Worm (Caenorhabditis elegans): ENCODE results near the gene T18D3.1.

The T18D3.1 gene

ce11 chrX:12415832-12416231 is 38.7 kb upstream of the T18D3.1 start:
- TF ChIP-seq eyg-1 (tag; optimal IDR thresholded peaks at IDR 0.05): no peak
- no peak for TF ChIP-seq ceh-14 (tag; optimal IDR thresholded peaks at IDR 0.05)
- no peak for TF ChIP-seq tbx-2 (tag; optimal IDR thresholded peaks at IDR 0.05)
- no peak for TF ChIP-seq pat-9 (tag; optimal IDR thresholded peaks at IDR 0.05)
- no peak for TF ChIP-seq pros-1 (tag; optimal IDR thresholded peaks at IDR 0.05)
- no peak for TF ChIP-seq sox-4 (tag; optimal IDR thresholded peaks at IDR 0.05)
- no peak for TF ChIP-seq lim-6 (tag; optimal IDR thresholded peaks at IDR 0.05)
- TF ChIP-seq lin-11 (tag; optimal IDR thresholded peaks at IDR 0.05): no peak

- TF ChIP-seq tbx-2 (tag; optimal IDR thresholded peaks at IDR 0.05) (no peak), sox-2 (GFP tag; IDR thresholded peaks at IDR 0.05) (no peak), dve-1 (tag; optimal IDR thresholded peaks at IDR 0.05) (no peak), ceh-14 (tag; optimal IDR thresholded peaks at IDR 0.05) (no peak), nhr-232 (tag; optimal IDR thresholded peaks at IDR 0.05) (no peak), fax-1 (tag; optimal IDR thresholded peaks at IDR 0.05) (no peak), ama-1 (optimal IDR thresholded peaks at IDR 0.05) (no peak), hlh-8 (tag; optimal IDR thresholded peaks at IDR 0.05) (no peak), hlh-30 (tag; optimal IDR thresholded peaks at IDR 0.05; ENCODE audit: insufficient read depth) (no peak), sox-4 (tag; optimal IDR thresholded peaks at IDR 0.05) (no peak), pha-4 (tag; optimal IDR thresholded peaks at IDR 0.05) (no peak), syd-9 (tag; optimal IDR thresholded peaks at IDR 0.05) (no peak), pqm-1 (tag; optimal IDR thresholded peaks at IDR 0.05) (no peak), unc-86 (tag; optimal IDR thresholded peaks at IDR 0.05) (no peak), nfya-1 (tag; optimal IDR thresholded peaks at IDR 0.05) (no peak), pag-3 (tag; optimal IDR thresholded peaks at IDR 0.05; ENCODE audit: borderline replicate concordance) (no peak), pha-2 (tag; optimal IDR thresholded peaks at IDR 0.05) (no peak), F13H6.1 (tag; optimal IDR thresholded peaks at IDR 0.05) (no peak), C08G9.2 (tag; optimal IDR thresholded peaks at IDR 0.05) (no peak)
These were observed 32.0 kb upstream of the T18D3.1 start for ce11 chrX:12422580-12422979.

- no peak for TF ChIP-seq ceh-9 (tag; optimal IDR thresholded peaks at IDR 0.05)
- TF ChIP-seq lin-11 (tag; optimal IDR thresholded peaks at IDR 0.05): no peak
- TF ChIP-seq madf-2 (tag; optimal IDR thresholded peaks at IDR 0.05): no peak
- no peak for TF ChIP-seq pros-1 (tag; optimal IDR thresholded peaks at IDR 0.05)
- TF ChIP-seq fax-1 (tag; optimal IDR thresholded peaks at IDR 0.05): no peak
- no peak for TF ChIP-seq fkh-10 (GFP tag; optimal IDR thresholded peaks at IDR 0.05)
- TF ChIP-seq ceh-19 (GFP tag; optimal IDR thresholded peaks at IDR 0.05): no peak
- TF ChIP-seq dve-1 (tag; optimal IDR thresholded peaks at IDR 0.05): no peak
- TF ChIP-seq ceh-48 (tag; optimal IDR thresholded peaks at IDR 0.05): no peak
- no peak for TF ChIP-seq unc-42 (tag; optimal IDR thresholded peaks at IDR 0.05)
- TF ChIP-seq ceh-34 (tag; optimal IDR thresholded peaks at IDR 0.05): no peak
These were observed 29.1 kb upstream of the T18D3.1 start, which contains the start of gene T24D3.2 for ce11 chrX:12425427-12425826. Gene T24D3.2, plus strand, starts transcription at chrX:12425730.

ce11 chrX:12430309-12430708 is 24.2 kb upstream of the T18D3.1 start, which contains the start of gene med-1:
Gene med-1, plus strand, starts transcription at chrX:12430609.
- TF ChIP-seq ceh-31 (tag; optimal IDR thresholded peaks at IDR 0.05) (no peak), ceh-14 (tag; optimal IDR thresholded peaks at IDR 0.05) (no peak), dmd-4 (tag; optimal IDR thresholded peaks at IDR 0.05; ENCODE audit: borderline replicate concordance) (no peak), ama-1 (optimal IDR thresholded peaks at IDR 0.05) (no peak), hlh-13 (GFP tag; optimal IDR thresholded peaks at IDR 0.05) (no peak), nhr-11 (tag; optimal IDR thresholded peaks at IDR 0.05) (no peak), ceh-19 (GFP tag; optimal IDR thresholded peaks at IDR 0.05) (no peak), pqm-1 (tag; optimal IDR thresholded peaks at IDR 0.05) (no peak), sox-4 (tag; optimal IDR thresholded peaks at IDR 0.05) (no peak), ceh-6 (GFP tag; optimal IDR thresholded peaks at IDR 0.05) (no peak), rnt-1 (tag; optimal IDR thresholded peaks at IDR 0.05) (no peak), hlh-30 (tag; optimal IDR thresholded peaks at IDR 0.05; ENCODE audit: insufficient read depth) (no peak), che-1 (tag; optimal IDR thresholded peaks at IDR 0.05) (no peak), gmeb-2 (tag; optimal IDR thresholded peaks at IDR 0.05) (no peak), C08G9.2 (tag; optimal IDR thresholded peaks at IDR 0.05) (no peak), elt-4 (tag; optimal IDR thresholded peaks at IDR 0.05) (no peak), madf-2 (tag; optimal IDR thresholded peaks at IDR 0.05) (no peak)

Data from whole organism, late embryonic.